Worm (Caenorhabditis elegans): ENCODE results near the gene ins-15.

- no peak for TF ChIP-seq flt-1 (GFP tag; IDR thresholded peaks at IDR 0.05)
- TF ChIP-seq ceh-36 (tag; optimal IDR thresholded peaks at IDR 0.05), result no peak
- TF ChIP-seq tbx-11 (GFP tag; IDR thresholded peaks at IDR 0.05), result no peak
- TF ChIP-seq hmbx-1 (tag; optimal IDR thresholded peaks at IDR 0.05), result no peak
- TF ChIP-seq aly-1 (tag; optimal IDR thresholded peaks at IDR 0.05), result no peak
Observed at ce11 chrII:6733718-6734117, 10.8 kb downstream of the ins-15 start, which contains the start of gene T14B4.9.

Data from whole organism, early embryonic.